Worm (Caenorhabditis elegans): ENCODE measurements around the gene ugt-37.

DNA sequence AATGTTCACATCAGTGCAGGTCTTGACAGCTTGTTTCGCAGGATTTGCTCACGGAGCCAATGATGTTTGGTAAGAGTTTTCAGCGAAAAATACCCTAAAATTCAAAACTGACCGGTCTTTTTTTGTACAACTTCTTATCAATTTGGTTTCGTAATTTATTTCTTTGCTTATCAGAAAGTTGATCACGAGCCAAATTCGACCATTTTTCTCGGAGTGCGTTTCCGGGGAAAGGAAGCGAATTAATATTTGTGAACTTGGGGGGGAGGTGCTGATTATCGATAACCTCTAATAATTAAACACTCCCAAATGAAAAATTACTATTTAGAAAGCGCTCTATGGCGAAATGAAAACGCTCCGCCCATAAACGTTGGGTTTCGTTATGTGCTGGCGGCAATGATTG is 41.5 kb upstream of the ugt-37 start:
- TF ChIP-seq him-1 (tag; optimal IDR thresholded peaks at IDR 0.05), result no peak
- TF ChIP-seq dao-5 (tag; optimal IDR thresholded peaks at IDR 0.05), result no peak
